Fruit fly (Drosophila melanogaster): ENCODE results near the gene Septin1.

The Septin1 gene

DNA sequence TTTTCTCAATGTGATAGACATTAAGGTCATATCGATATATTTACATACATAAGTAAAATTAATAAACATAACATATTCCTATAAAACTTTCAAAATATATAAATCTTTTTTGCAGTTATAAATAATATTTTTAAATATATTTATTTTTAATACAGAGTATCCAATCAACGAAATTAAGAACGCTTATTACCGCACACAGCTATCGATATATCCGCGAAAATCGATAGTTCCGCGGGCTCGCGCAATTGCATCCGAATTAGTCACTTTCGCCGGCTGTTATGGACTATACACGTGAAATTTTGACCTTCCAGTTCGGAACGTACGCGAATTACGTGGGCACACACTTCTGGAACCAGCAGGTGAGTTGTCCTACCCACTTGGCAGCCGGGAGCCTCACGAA, 30.6 kb downstream of the Septin1 start, which contains the start of gene mst:
TSS of gene mst (plus strand) at position 244 of the 400 bp plus-strand sequence.
- TF ChIP-seq CG17801 (GFP tag; optimal IDR thresholded peaks at IDR 0.05; ENCODE audit: partially characterized antibody) = no peak

DNA sequence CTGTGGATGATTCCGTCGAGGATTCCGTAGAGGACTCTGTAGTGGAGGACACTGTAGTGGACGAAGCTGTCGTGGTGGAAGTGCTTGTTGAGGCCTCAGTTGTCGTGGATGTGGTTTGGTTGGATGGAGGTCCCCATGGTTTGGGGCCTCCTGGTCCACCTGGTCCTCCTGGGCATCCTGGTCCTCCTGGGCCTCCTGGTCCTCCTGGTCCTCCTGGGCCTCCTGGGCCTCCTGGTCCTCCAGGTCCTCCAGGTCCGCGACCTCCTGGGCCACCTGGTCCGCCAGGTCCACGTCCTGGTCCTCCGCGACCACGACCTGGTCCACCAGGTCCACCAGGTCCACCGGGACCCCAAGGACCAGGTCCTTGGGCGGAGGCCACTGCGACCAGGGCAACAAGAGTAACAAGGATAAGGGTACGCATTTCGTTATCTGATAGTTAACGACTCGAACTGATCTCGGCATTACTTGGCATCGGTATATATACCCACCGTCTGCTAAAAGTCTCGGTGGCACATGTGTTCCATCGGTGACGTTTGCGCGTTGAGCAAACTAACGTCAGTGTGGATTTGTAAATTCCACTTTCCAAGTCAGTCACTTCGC, 38.9 kb downstream of the Septin1 start, which contains the start of gene lcs:
TSS of gene lcs (minus strand) at position 457 of the 600 bp plus-strand sequence.
- TF ChIP-seq CG17801 (GFP tag; optimal IDR thresholded peaks at IDR 0.05; ENCODE audit: partially characterized antibody) = no peak

DNA sequence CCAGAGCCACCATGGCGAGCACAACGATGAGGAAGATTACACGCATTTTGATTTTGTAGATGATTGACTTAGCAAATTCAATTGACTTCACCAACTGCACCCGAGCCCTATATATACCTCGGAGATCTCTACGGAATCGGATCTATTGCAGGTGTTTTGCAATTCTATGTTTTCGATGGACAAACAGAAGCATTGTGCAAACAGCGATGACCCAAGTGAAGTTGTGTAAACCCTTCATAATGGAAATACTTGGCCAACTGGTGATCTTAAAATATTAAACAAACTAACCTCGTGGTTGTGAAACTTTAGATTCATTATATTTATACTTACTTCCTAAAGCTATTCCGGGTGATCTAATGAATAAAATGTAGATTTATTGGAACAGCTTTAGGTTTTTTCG, 44.6 kb downstream of the Septin1 start, which contains the start of gene whe:
TSS of gene whe (minus strand) at position 101 of the 400 bp plus-strand sequence.
- TF ChIP-seq CG17801 (GFP tag; optimal IDR thresholded peaks at IDR 0.05; ENCODE audit: partially characterized antibody) = no peak
